Worm (Caenorhabditis elegans): ENCODE data around the gene irld-60.

ce11 chrIII:12779676-12780337 is 29.1 kb upstream of the irld-60 start, which contains the start of gene gab-1:
- TF ChIP-seq elt-2 (tag; optimal IDR thresholded peaks at IDR 0.05) (no peak), nhr-237 (tag; optimal IDR thresholded peaks at IDR 0.05) (no peak), fkh-10 (GFP tag; optimal IDR thresholded peaks at IDR 0.05) (no peak), snpc-4 (tag; optimal IDR thresholded peaks at IDR 0.05) (no peak), pha-4 (tag; optimal IDR thresholded peaks at IDR 0.05) (no peak), nhr-25 (tag; optimal IDR thresholded peaks at IDR 0.05) (no peak), fkh-2 (tag; optimal IDR thresholded peaks at IDR 0.05) (no peak), fos-1 (tag; optimal IDR thresholded peaks at IDR 0.05) (no peak), aly-2 (tag; optimal IDR thresholded peaks at IDR 0.05) (no peak), lsy-12 (tag; optimal IDR thresholded peaks at IDR 0.05) (no peak)

Data from whole organism, L3 larva.